Fruit fly (Drosophila melanogaster): ENCODE measurements around the gene Pdp1.

DNA sequence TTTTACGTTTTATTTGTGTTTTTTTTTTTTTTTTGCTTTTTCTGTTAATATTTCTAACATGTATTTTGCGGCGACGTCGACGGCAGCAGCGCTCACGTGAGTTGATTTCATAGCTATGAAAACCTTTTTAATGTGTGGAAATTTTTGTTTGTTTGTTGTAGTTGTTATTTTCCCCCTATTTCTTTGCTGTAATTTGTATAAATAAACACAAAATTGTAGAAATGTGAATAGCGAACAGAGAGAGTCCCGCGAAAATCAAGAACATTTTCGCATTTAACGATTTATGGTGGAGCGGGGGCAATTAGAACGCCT lies 10.6 kb downstream of the Pdp1 start:
- TF ChIP-seq Sp1 (GFP tag; optimal IDR thresholded peaks at IDR 0.05) (no peak), OdsH (GFP tag; optimal IDR thresholded peaks at IDR 0.05) (no peak), psq (GFP tag; optimal IDR thresholded peaks at IDR 0.05) (no peak)

Data from whole organism, wandering third instar larva.